Worm (Caenorhabditis elegans) whole organism, late embryonic: ENCODE measurements around the gene ttr-43.

ENCODE experiments used
- C08G9.2 ChIP-seq: sonication (generic microtip); optimal IDR thresholded peaks from 2 replicates; lab custom pipeline; 2016; ENCODE audit warnings: mild to moderate bottlenecking, missing genetic modification characterization, moderate library complexity, missing compliant biosample characterization
- F13H6.1 ChIP-seq: sonication (generic microtip); optimal IDR thresholded peaks from 2 replicates; lab custom pipeline; 2016; ENCODE audit warnings: missing genetic modification characterization, missing compliant biosample characterization
- K02D7.2 ChIP-seq: sonication (generic microtip); optimal IDR thresholded peaks from 2 replicates; lab custom pipeline; 2017; ENCODE audit warnings: mild to moderate bottlenecking, missing genetic modification characterization, missing compliant biosample characterization
- K09A11.1 ChIP-seq: sonication (generic microtip); optimal IDR thresholded peaks from 2 replicates; lab custom pipeline; 2017; ENCODE audit warnings: antibody characterized with exemption, mild to moderate bottlenecking, missing genetic modification characterization, missing compliant biosample characterization; ENCODE audit not compliant: insufficient read depth
- ama-1 ChIP-seq: fragments of 150-350 bp; optimal IDR thresholded peaks from 2 replicates; lab custom pipeline; 2014
- ceh-14 ChIP-seq: sonication (generic microtip); optimal IDR thresholded peaks from 2 replicates; lab custom pipeline; 2016; ENCODE audit warnings: missing genotype, missing genetic modification characterization, missing compliant biosample characterization
- ceh-18 ChIP-seq: sonication (generic microtip); optimal IDR thresholded peaks from 2 replicates; lab custom pipeline; 2016; ENCODE audit warnings: missing genetic modification characterization, missing compliant biosample characterization
- ceh-22 ChIP-seq: sonication (generic microtip); optimal IDR thresholded peaks from 2 replicates; lab custom pipeline; 2017; ENCODE audit warnings: missing biosample characterization, missing genetic modification characterization
- ceh-24 ChIP-seq: sonication (generic microtip); optimal IDR thresholded peaks from 2 replicates; lab custom pipeline; 2016; ENCODE audit warnings: mild to moderate bottlenecking, missing genetic modification characterization, missing compliant biosample characterization
- ceh-30 ChIP-seq: fragments of 150-350 bp; optimal IDR thresholded peaks from 2 replicates; lab custom pipeline; 2014; ENCODE audit warnings: missing biosample characterization, missing genetic modification characterization
- ceh-31 ChIP-seq: sonication (generic microtip); optimal IDR thresholded peaks from 2 replicates; lab custom pipeline; 2016; ENCODE audit warnings: missing genetic modification characterization, missing compliant biosample characterization
- ceh-34 ChIP-seq: sonication (generic microtip); optimal IDR thresholded peaks from 2 replicates; lab custom pipeline; 2016; ENCODE audit warnings: mild to moderate bottlenecking, missing genetic modification characterization, missing compliant biosample characterization
- ceh-45 ChIP-seq: fragments of 200-800 bp; sonication (Bioruptor generic); IDR thresholded peaks from 2 replicates; pipeline ENCODE4 v1.3.6; 2022; ENCODE audit warnings: missing genetic modification reagents, missing genetic modification characterization, missing compliant biosample characterization
- che-1 ChIP-seq: sonication (generic microtip); optimal IDR thresholded peaks from 2 replicates; lab custom pipeline; 2016; ENCODE audit warnings: mild to moderate bottlenecking, missing genetic modification characterization, missing compliant biosample characterization
- dmd-4 ChIP-seq: sonication (generic microtip); optimal IDR thresholded peaks from 2 replicates; lab custom pipeline; 2016; ENCODE audit warnings: borderline replicate concordance, missing genetic modification characterization, missing compliant biosample characterization
- dve-1 ChIP-seq: sonication (generic microtip); optimal IDR thresholded peaks from 2 replicates; lab custom pipeline; 2017; ENCODE audit warnings: antibody characterized with exemption, mild to moderate bottlenecking, missing genetic modification characterization, missing compliant biosample characterization
- elt-2 ChIP-seq: sonication (generic microtip); optimal IDR thresholded peaks from 2 replicates; lab custom pipeline; 2016; ENCODE audit warnings: missing genetic modification reagents, missing genetic modification characterization, missing compliant biosample characterization
- elt-4 ChIP-seq: sonication (generic microtip); optimal IDR thresholded peaks from 2 replicates; lab custom pipeline; 2016; ENCODE audit warnings: missing genetic modification characterization, missing compliant biosample characterization
- eyg-1 ChIP-seq: sonication (generic microtip); optimal IDR thresholded peaks from 2 replicates; lab custom pipeline; 2016; ENCODE audit warnings: missing genotype, missing genetic modification characterization, missing compliant biosample characterization
- gmeb-2 ChIP-seq: sonication (generic microtip); optimal IDR thresholded peaks from 2 replicates; lab custom pipeline; 2016; ENCODE audit warnings: missing genetic modification characterization, inconsistent platforms, missing compliant biosample characterization
- hlh-13 ChIP-seq: fragments of 200-800 bp; sonication (Bioruptor generic); optimal IDR thresholded peaks from 2 replicates; lab custom pipeline; 2018; ENCODE audit warnings: mild to moderate bottlenecking, missing genetic modification characterization, missing compliant biosample characterization
- hlh-30 ChIP-seq: sonication (generic microtip); optimal IDR thresholded peaks from 2 replicates; lab custom pipeline; 2017; ENCODE audit warnings: antibody characterized with exemption, missing genetic modification characterization, missing compliant biosample characterization; ENCODE audit not compliant: insufficient read depth
- hlh-6 ChIP-seq: sonication (generic microtip); optimal IDR thresholded peaks from 2 replicates; lab custom pipeline; 2016; ENCODE audit warnings: missing genotype, missing genetic modification characterization, missing compliant biosample characterization
- hlh-8 ChIP-seq: sonication (generic microtip); optimal IDR thresholded peaks from 2 replicates; lab custom pipeline; 2016; ENCODE audit warnings: missing genotype, missing genetic modification characterization, missing compliant biosample characterization
- mec-3 ChIP-seq: sonication (generic microtip); optimal IDR thresholded peaks from 2 replicates; lab custom pipeline; 2016; ENCODE audit warnings: borderline replicate concordance, missing genetic modification characterization, missing compliant biosample characterization
- nhr-11 ChIP-seq: fragments of 150-350 bp; optimal IDR thresholded peaks from 2 replicates; lab custom pipeline; 2014; ENCODE audit warnings: missing biosample characterization, missing genetic modification characterization
- npax-4 ChIP-seq: sonication (generic microtip); optimal IDR thresholded peaks from 2 replicates; lab custom pipeline; 2016; ENCODE audit warnings: missing genetic modification characterization, missing compliant biosample characterization
- odd-2 ChIP-seq: sonication (generic microtip); optimal IDR thresholded peaks from 2 replicates; lab custom pipeline; 2017; ENCODE audit warnings: antibody characterized with exemption, mild to moderate bottlenecking, missing genetic modification characterization, missing compliant biosample characterization
- pag-3 ChIP-seq: sonication (generic microtip); optimal IDR thresholded peaks from 2 replicates; lab custom pipeline; 2016; ENCODE audit warnings: missing compliant biosample characterization, missing genetic modification characterization, borderline replicate concordance
- pat-9 ChIP-seq: fragments of 200-800 bp; sonication (Bioruptor generic); optimal IDR thresholded peaks from 2 replicates; lab custom pipeline; 2018; ENCODE audit warnings: mild to moderate bottlenecking, missing genetic modification characterization, moderate library complexity, missing compliant biosample characterization
- pax-1 ChIP-seq: fragments of 150-350 bp; optimal IDR thresholded peaks from 2 replicates; lab custom pipeline; 2014; ENCODE audit warnings: missing biosample characterization, missing genetic modification characterization
- pha-4 ChIP-seq: fragments of 150-350 bp; optimal IDR thresholded peaks from 2 replicates; lab custom pipeline; 2018; ENCODE audit warnings: missing biosample characterization, missing genetic modification reagents, missing genetic modification characterization
- pqm-1 ChIP-seq: sonication (generic microtip); optimal IDR thresholded peaks from 2 replicates; lab custom pipeline; 2016; ENCODE audit warnings: missing genetic modification characterization, missing compliant biosample characterization
- pros-1 ChIP-seq: fragments of 150-350 bp; optimal IDR thresholded peaks from 2 replicates; lab custom pipeline; 2014; ENCODE audit warnings: missing biosample characterization, missing genetic modification reagents, missing genetic modification characterization
- sdc-2 ChIP-seq: sonication (generic microtip); optimal IDR thresholded peaks from 2 replicates; lab custom pipeline; 2016; ENCODE audit warnings: missing genotype, missing genetic modification characterization, missing compliant biosample characterization
- sox-2 ChIP-seq: fragments of 200-800 bp; sonication (Bioruptor generic); IDR thresholded peaks from 2 replicates; pipeline ENCODE4 v1.3.6; 2022; ENCODE audit warnings: missing genetic modification reagents, missing genetic modification characterization, missing compliant biosample characterization
- syd-9 ChIP-seq: sonication (generic microtip); optimal IDR thresholded peaks from 2 replicates; lab custom pipeline; 2016; ENCODE audit warnings: mild to moderate bottlenecking, missing genetic modification characterization, moderate library complexity, missing compliant biosample characterization
- tbx-2 ChIP-seq: sonication (generic microtip); optimal IDR thresholded peaks from 2 replicates; lab custom pipeline; 2016; ENCODE audit warnings: missing genetic modification characterization, missing compliant biosample characterization
- tbx-7 ChIP-seq: sonication (generic microtip); optimal IDR thresholded peaks from 2 replicates; lab custom pipeline; 2016; ENCODE audit warnings: missing genotype, missing genetic modification characterization, missing compliant biosample characterization
- ttx-3 ChIP-seq: sonication (generic microtip); optimal IDR thresholded peaks from 2 replicates; lab custom pipeline; 2016; ENCODE audit warnings: missing genetic modification reagents, missing genetic modification characterization, missing compliant biosample characterization
- unc-86 ChIP-seq: sonication (generic microtip); optimal IDR thresholded peaks from 2 replicates; lab custom pipeline; 2016; ENCODE audit warnings: missing genetic modification characterization, missing compliant biosample characterization
- zip-5 ChIP-seq: sonication (generic microtip); optimal IDR thresholded peaks from 2 replicates; lab custom pipeline; 2016; ENCODE audit warnings: missing genetic modification characterization, missing compliant biosample characterization
- ztf-16 ChIP-seq: sonication (generic microtip); optimal IDR thresholded peaks from 2 replicates; lab custom pipeline; 2017; ENCODE audit warnings: missing genetic modification characterization, missing compliant biosample characterization

ttr-43 gene

DNA sequence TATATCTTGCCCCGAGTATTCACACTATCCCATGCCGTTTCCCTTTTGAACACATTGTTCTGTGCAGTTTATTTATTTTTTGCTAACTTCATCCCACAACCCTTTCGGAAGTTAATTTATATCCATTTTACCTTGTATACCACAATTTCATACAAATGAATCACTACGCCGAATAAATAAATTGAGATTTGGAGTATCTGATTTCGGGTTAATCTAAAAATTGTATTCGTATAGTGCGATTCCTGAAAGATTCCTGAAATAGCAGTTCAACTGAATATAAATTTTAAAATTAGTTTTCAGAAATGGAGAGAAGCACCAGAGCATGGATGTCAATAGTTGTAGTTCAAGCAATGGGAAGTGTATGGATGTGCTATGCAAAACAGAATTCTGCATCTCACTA is 16.6 kb upstream of the ttr-43 start, which contains the start of gene erg-28:
TSS of gene erg-28 (plus strand) at position 301 of the 400 bp plus-strand sequence.
- TF ChIP-seq tbx-7 (tag; lab: Kevin White, UChicago) (no peak), pag-3 (tag; lab: Kevin White, UChicago) (no peak), eyg-1 (no peak), K09A11.1 (tag; lab: Kevin White, UChicago) (no peak), ama-1 (lab: Kevin White, UChicago) (no peak), ceh-45 (GFP tag; lab: Robert Waterston, UW) (no peak), ceh-14 (no peak)

DNA sequence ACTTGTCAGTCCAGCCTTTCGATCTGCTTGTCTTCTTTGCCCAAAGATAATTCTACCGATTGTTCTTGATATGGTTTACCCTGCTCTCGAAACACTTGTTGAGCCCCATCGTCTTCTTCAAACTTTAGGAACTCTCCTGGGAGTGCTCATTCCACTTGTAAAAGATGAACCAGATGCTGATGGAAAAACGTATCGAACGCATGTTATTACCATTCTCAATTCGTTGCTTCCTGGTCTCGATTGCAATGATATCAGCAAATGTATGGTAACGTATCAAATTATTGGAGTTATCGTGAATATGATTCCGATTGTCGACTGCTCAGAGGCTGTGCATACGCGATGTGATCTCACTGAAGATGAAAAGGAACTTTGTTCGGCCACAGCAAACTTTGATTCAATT is 11.3 kb upstream of the ttr-43 start:
- TF ChIP-seq ceh-24: no peak
- no peak for TF ChIP-seq ceh-34 (tag; lab: Kevin White, UChicago)
- no peak for TF ChIP-seq K02D7.2 (tag; lab: Kevin White, UChicago)
- TF ChIP-seq tbx-2: no peak

- no peak for TF ChIP-seq nhr-11
- no peak for TF ChIP-seq ttx-3 (tag; lab: Kevin White, UChicago)
- TF ChIP-seq F13H6.1 (tag; lab: Kevin White, UChicago): no peak
- no peak for TF ChIP-seq syd-9 (tag; lab: Kevin White, UChicago)
- no peak for TF ChIP-seq ceh-30
- no peak for TF ChIP-seq hlh-13 (GFP tag; lab: Kevin White, UChicago)
- TF ChIP-seq che-1: no peak
- TF ChIP-seq sox-2 (GFP tag; lab: Robert Waterston, UW): no peak
- TF ChIP-seq hlh-8 (tag; lab: Kevin White, UChicago): no peak
These were observed 9.2 kb upstream of the ttr-43 start, which contains the start of gene C14C10.5 for ce11 chrV:12599510-12600242. Gene C14C10.5 (plus strand): TSS chrV:12600192.

DNA sequence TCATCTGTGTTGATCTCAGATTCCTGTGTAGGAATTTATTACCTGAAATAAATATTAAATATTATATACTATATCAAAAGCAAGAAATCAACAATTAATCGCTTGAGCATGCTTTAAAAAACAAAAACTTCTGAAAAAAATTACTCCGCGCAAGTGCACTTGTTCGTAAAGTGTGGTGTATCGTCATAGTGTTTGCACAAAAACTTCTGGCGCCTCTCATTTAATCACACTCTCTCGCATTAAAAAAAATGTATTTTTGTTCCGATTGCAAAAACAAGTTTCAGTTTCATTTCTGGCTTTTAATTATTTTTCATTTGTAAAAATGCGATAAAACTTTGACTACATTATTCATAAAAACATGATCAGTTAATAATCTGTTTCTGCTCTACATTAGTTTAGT is 8.6 kb upstream of the ttr-43 start, which contains the start of the genes C14C10.10 and ril-2:
TSS of gene C14C10.10 (minus strand) at position 19 of the 400 bp plus-strand sequence.
TSS of gene ril-2 (minus strand) at position 48 of the 400 bp plus-strand sequence.
- TF ChIP-seq ceh-24: no peak
- no peak for TF ChIP-seq pqm-1 (tag; lab: Kevin White, UChicago)
- TF ChIP-seq che-1: no peak
- no peak for TF ChIP-seq zip-5 (tag; lab: Kevin White, UChicago)
- no peak for TF ChIP-seq ceh-14
- TF ChIP-seq ceh-18 (tag; lab: Kevin White, UChicago): no peak
- TF ChIP-seq pha-4 (tag; lab: Kevin White, UChicago): no peak
- no peak for TF ChIP-seq ceh-22
- TF ChIP-seq dve-1 (tag; lab: Kevin White, UChicago): no peak
- TF ChIP-seq elt-4: no peak
- no peak for TF ChIP-seq ttx-3 (tag; lab: Kevin White, UChicago)
- no peak for TF ChIP-seq pros-1
- no peak for TF ChIP-seq mec-3

DNA sequence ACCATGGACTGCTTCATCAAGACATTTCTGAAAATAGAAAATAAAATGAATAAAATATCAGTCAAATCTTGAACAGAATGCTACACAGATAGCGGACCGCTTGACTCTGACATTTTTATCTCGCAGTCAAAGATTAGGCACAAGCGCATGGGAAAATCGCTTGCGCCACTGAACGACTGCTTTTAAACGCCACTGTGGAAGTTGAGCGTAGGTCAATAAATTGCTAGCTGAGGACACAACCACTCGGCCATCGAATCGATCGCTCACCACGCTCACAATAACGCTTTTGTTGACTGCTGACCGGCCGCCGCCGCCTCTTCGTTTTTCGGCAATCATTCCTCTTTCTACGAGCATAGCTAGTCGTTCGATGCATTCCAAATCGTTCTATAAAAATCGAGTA is 6.3 kb upstream of the ttr-43 start:
- no peak for TF ChIP-seq hlh-30 (tag; lab: Kevin White, UChicago)
- peak; percentile 89 for TF ChIP-seq elt-2 (tag; lab: Kevin White, UChicago)
- peak; percentile 67 for TF ChIP-seq C08G9.2
- peak; percentile 63 for TF ChIP-seq syd-9 (tag; lab: Kevin White, UChicago)
- TF ChIP-seq npax-4 (tag; lab: Kevin White, UChicago): peak; percentile 23
- TF ChIP-seq zip-5 (tag; lab: Kevin White, UChicago): peak; percentile 48
- TF ChIP-seq pros-1: peak; percentile 48
- TF ChIP-seq pqm-1 (tag; lab: Kevin White, UChicago): no peak
- peak; percentile 82 for TF ChIP-seq hlh-6 (tag; lab: Kevin White, UChicago)
- peak; percentile 37 for TF ChIP-seq odd-2 (tag; lab: Kevin White, UChicago)
- no peak for TF ChIP-seq dmd-4 (tag; lab: Kevin White, UChicago)
- TF ChIP-seq pat-9: peak; percentile 42
- TF ChIP-seq unc-86 (tag; lab: Kevin White, UChicago): peak; percentile 37
- TF ChIP-seq hlh-8 (tag; lab: Kevin White, UChicago): peak; percentile 31
- TF ChIP-seq gmeb-2 (tag; lab: Kevin White, UChicago): peak; percentile 64
- peak; percentile 28 for TF ChIP-seq sdc-2 (tag; lab: Kevin White, UChicago)
- TF ChIP-seq ceh-14: peak; percentile 68
- no peak for TF ChIP-seq pax-1 (tag; lab: Kevin White, UChicago)
- TF ChIP-seq ceh-31: peak; percentile 54
- peak; percentile 52 for TF ChIP-seq dve-1 (tag; lab: Kevin White, UChicago)
- TF ChIP-seq ztf-16 (tag; lab: Kevin White, UChicago): peak; percentile 65
- no peak for TF ChIP-seq elt-4
